Worm (Caenorhabditis elegans) whole organism, mixed stage, embryonic: ENCODE results near the gene sftb-2.

Experiments
- hlh-1 ChIP-seq: fragments of 150-350 bp; optimal IDR thresholded peaks from 2 replicates; lab custom pipeline; 2014; ENCODE audit warnings: missing biosample characterization, missing genetic modification reagents, missing genetic modification characterization
- nhr-237 ChIP-seq: fragments of 150-350 bp; optimal IDR thresholded peaks from 2 replicates; lab custom pipeline; 2014; ENCODE audit warnings: missing biosample characterization, missing genetic modification characterization
- snpc-4 ChIP-seq: fragments of 150-350 bp; optimal IDR thresholded peaks from 2 replicates; lab custom pipeline; 2014; ENCODE audit warnings: missing biosample characterization, missing genetic modification characterization
- sptf-1 ChIP-seq: sonication (generic microtip); optimal IDR thresholded peaks from 2 replicates; lab custom pipeline; 2017; ENCODE audit warnings: mild to moderate bottlenecking, missing genetic modification characterization, moderate library complexity, missing compliant biosample characterization
- unc-39 ChIP-seq: fragments of 150-350 bp; optimal IDR thresholded peaks from 2 replicates; lab custom pipeline; 2014; ENCODE audit warnings: missing biosample characterization, missing genetic modification characterization
- ztf-11 ChIP-seq: fragments of 150-350 bp; optimal IDR thresholded peaks from 2 replicates; lab custom pipeline; 2014; ENCODE audit warnings: missing biosample characterization, missing genetic modification characterization

DNA sequence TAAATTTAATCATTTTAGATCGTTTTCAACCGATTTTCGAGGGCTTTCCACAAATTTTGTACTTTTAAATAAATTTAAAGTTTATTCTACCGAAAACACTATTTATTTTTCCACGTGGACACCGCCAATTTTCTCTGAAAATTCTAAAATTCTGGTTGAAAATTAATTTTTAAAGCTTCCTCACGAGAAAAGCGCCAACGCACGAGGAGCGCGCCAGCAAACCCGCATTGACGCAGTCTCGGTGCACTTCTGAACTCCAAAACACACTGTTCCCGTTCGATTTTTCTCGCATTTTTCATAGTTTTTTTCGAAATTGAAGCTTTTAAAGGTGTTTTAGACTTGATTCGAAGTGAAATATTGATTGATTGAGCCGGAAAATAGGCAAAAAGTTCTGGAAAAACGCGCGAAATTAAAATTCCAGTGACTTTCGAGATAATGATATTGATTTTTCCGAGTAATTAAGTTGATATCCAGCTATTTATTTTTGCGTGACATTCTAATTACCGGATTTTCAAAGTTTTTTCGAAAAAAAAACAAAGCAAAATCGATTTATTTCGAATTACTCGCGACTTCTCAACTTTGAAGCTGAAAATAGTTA is 48.9 kb downstream of the sftb-2 start, which contains the start of gene cul-3:
- no peak for TF ChIP-seq nhr-237 (tag; lab: Kevin White, UChicago)
- no peak for TF ChIP-seq snpc-4 (tag; lab: Kevin White, UChicago)
- TF ChIP-seq sptf-1 (tag; lab: Kevin White, UChicago): peak; percentile 22
- TF ChIP-seq hlh-1 (tag; lab: Kevin White, UChicago): no peak
- no peak for TF ChIP-seq unc-39 (tag; lab: Kevin White, UChicago)
- no peak for TF ChIP-seq ztf-11
